Worm (Caenorhabditis elegans) whole organism, L2 larva: Measurements from ENCODE around the gene C33G8.13.

Source experiments
- C34F6.9 ChIP-seq: fragments of 150-350 bp; optimal IDR thresholded peaks from 2 replicates; lab custom pipeline; 2014; ENCODE audit warnings: missing biosample characterization, missing genetic modification characterization
- F13H6.1 ChIP-seq: sonication (generic microtip); optimal IDR thresholded peaks from 2 replicates; lab custom pipeline; 2016; ENCODE audit warnings: missing genetic modification characterization, missing compliant biosample characterization
- R02D3.7 ChIP-seq: fragments of 150-350 bp; optimal IDR thresholded peaks from 2 replicates; lab custom pipeline; 2014; ENCODE audit warnings: missing biosample characterization, missing genetic modification characterization
- ZK546.5 ChIP-seq: sonication (generic microtip); optimal IDR thresholded peaks from 2 replicates; lab custom pipeline; 2017; ENCODE audit warnings: missing biosample characterization, missing genetic modification characterization
- alr-1 ChIP-seq: fragments of 150-350 bp; optimal IDR thresholded peaks from 2 replicates; lab custom pipeline; 2014; ENCODE audit warnings: missing biosample characterization, missing genetic modification characterization
- aly-2 ChIP-seq: fragments of 150-350 bp; optimal IDR thresholded peaks from 2 replicates; lab custom pipeline; 2014; ENCODE audit warnings: missing biosample characterization, missing genetic modification characterization
- ama-1 ChIP-seq: fragments of 150-350 bp; optimal IDR thresholded peaks from 2 replicates; lab custom pipeline; 2018; ENCODE audit warnings: inconsistent platforms
- blmp-1 ChIP-seq: sonication (generic microtip); optimal IDR thresholded peaks from 2 replicates; lab custom pipeline; 2017; ENCODE audit warnings: missing genetic modification characterization, mild to moderate bottlenecking, missing compliant biosample characterization, antibody characterized with exemption, moderate library complexity; ENCODE audit not compliant: insufficient read depth
- ceh-16 ChIP-seq: fragments of 150-350 bp; optimal IDR thresholded peaks from 2 replicates; lab custom pipeline; 2014; ENCODE audit warnings: missing biosample characterization, missing genetic modification characterization
- crh-2 ChIP-seq: sonication (generic microtip); optimal IDR thresholded peaks from 2 replicates; lab custom pipeline; 2017; ENCODE audit warnings: missing biosample characterization, missing genetic modification characterization
- dmd-4 ChIP-seq: sonication (generic microtip); optimal IDR thresholded peaks from 2 replicates; lab custom pipeline; 2017; ENCODE audit warnings: missing biosample characterization, missing genetic modification characterization
- elt-1 ChIP-seq: fragments of 150-350 bp; optimal IDR thresholded peaks from 2 replicates; lab custom pipeline; 2014; ENCODE audit warnings: missing biosample characterization, missing genetic modification characterization
- elt-3 ChIP-seq: sonication (generic microtip); optimal IDR thresholded peaks from 2 replicates; lab custom pipeline; 2017; ENCODE audit warnings: missing biosample characterization, missing genetic modification characterization
- fos-1 ChIP-seq: fragments of 150-350 bp; optimal IDR thresholded peaks from 2 replicates; lab custom pipeline; 2014; ENCODE audit warnings: missing biosample characterization, missing genetic modification characterization
- lin-13 ChIP-seq: fragments of 150-350 bp; optimal IDR thresholded peaks from 2 replicates; lab custom pipeline; 2014; ENCODE audit warnings: missing biosample characterization, missing genetic modification reagents, missing genetic modification characterization
- lin-39 ChIP-seq: fragments of 150-350 bp; optimal IDR thresholded peaks from 2 replicates; lab custom pipeline; 2014; ENCODE audit warnings: missing biosample characterization, missing genetic modification reagents, missing genetic modification characterization
- lsy-2 ChIP-seq, 2 experiments: fragments of 150-350 bp in 1 of 2; sonication (generic microtip) in 1 of 2; optimal IDR thresholded peaks; 2 replicates each; lab custom pipeline; 2014 to 2017; ENCODE audit warnings: missing biosample characterization in 2 of 2, missing genetic modification characterization in 2 of 2
- mab-5 ChIP-seq: fragments of 150-350 bp; optimal IDR thresholded peaks from 2 replicates; lab custom pipeline; 2014; ENCODE audit warnings: missing biosample characterization, missing genetic modification characterization
- mbf-1 ChIP-seq: sonication (generic microtip); optimal IDR thresholded peaks from 2 replicates; lab custom pipeline; 2017; ENCODE audit warnings: missing biosample characterization, missing genetic modification characterization
- mdl-1 ChIP-seq, 2 experiments: fragments of 150-350 bp in 1 of 2; sonication (generic microtip) in 1 of 2; optimal IDR thresholded peaks; 2 replicates each; lab custom pipeline; 2017; ENCODE audit warnings: missing biosample characterization in 2 of 2, missing genetic modification characterization in 2 of 2
- nhr-10 ChIP-seq: sonication (generic microtip); optimal IDR thresholded peaks from 2 replicates; lab custom pipeline; 2017; ENCODE audit warnings: missing biosample characterization, missing genetic modification characterization
- nhr-12 ChIP-seq: fragments of 150-350 bp; optimal IDR thresholded peaks from 2 replicates; lab custom pipeline; 2014; ENCODE audit warnings: missing biosample characterization, missing genetic modification characterization
- nhr-129 ChIP-seq: fragments of 150-350 bp; optimal IDR thresholded peaks from 2 replicates; lab custom pipeline; 2014; ENCODE audit warnings: missing biosample characterization, missing genetic modification characterization
- nhr-237 ChIP-seq: fragments of 150-350 bp; optimal IDR thresholded peaks from 2 replicates; lab custom pipeline; 2014; ENCODE audit warnings: missing biosample characterization, missing genetic modification characterization
- nhr-6 ChIP-seq: fragments of 150-350 bp; optimal IDR thresholded peaks from 2 replicates; lab custom pipeline; 2014; ENCODE audit warnings: missing biosample characterization, missing genetic modification characterization
- skn-1 ChIP-seq: sonication (generic microtip); optimal IDR thresholded peaks from 2 replicates; lab custom pipeline; 2017; ENCODE audit warnings: missing biosample characterization, missing genetic modification characterization
- snpc-4 ChIP-seq: fragments of 150-350 bp; optimal IDR thresholded peaks from 2 replicates; lab custom pipeline; 2014; ENCODE audit warnings: missing biosample characterization, missing genetic modification characterization
- unc-39 ChIP-seq: fragments of 150-350 bp; optimal IDR thresholded peaks from 2 replicates; lab custom pipeline; 2014; ENCODE audit warnings: missing biosample characterization, missing genetic modification characterization
- zag-1 ChIP-seq: fragments of 150-350 bp; optimal IDR thresholded peaks from 2 replicates; lab custom pipeline; 2014; ENCODE audit warnings: missing biosample characterization, missing genetic modification characterization
- ztf-11 ChIP-seq: sonication (generic microtip); optimal IDR thresholded peaks from 2 replicates; lab custom pipeline; 2017; ENCODE audit warnings: missing biosample characterization, missing genetic modification characterization
- ztf-4 ChIP-seq: fragments of 150-350 bp; optimal IDR thresholded peaks from 2 replicates; lab custom pipeline; 2014; ENCODE audit warnings: missing biosample characterization, missing genetic modification characterization

C33G8.13 gene

DNA sequence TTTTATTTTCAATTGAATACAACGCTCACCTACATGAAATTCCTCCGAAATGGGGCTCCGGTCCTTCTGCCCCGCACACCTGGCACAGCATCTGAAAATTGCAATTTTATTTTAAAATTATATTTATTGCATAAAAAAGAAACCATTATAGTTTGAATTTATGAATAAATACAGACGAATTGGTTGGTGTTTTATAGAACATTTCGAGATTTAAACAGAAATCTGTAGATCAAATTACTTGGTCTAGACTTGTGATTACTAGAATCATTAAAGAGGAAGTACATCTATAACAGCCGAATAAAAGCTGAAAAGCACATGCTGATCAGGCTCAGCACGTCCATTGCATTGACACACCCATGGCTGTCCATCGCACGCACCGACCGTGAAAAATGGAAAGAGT is 24.0 kb downstream of the C33G8.13 start, which contains the start of gene nhr-162:
nhr-162 (minus strand) TSS at position 101 of the 400 bp plus-strand sequence.
- TF ChIP-seq alr-1 (tag; lab: Kevin White, UChicago) (no peak), aly-2 (tag; lab: Kevin White, UChicago) (no peak), mdl-1 (tag; optimal IDR thresholded peaks at IDR 0.05; lab: Kevin White, UChicago) (no peak), nhr-10 (tag; lab: Kevin White, UChicago) (no peak)

DNA sequence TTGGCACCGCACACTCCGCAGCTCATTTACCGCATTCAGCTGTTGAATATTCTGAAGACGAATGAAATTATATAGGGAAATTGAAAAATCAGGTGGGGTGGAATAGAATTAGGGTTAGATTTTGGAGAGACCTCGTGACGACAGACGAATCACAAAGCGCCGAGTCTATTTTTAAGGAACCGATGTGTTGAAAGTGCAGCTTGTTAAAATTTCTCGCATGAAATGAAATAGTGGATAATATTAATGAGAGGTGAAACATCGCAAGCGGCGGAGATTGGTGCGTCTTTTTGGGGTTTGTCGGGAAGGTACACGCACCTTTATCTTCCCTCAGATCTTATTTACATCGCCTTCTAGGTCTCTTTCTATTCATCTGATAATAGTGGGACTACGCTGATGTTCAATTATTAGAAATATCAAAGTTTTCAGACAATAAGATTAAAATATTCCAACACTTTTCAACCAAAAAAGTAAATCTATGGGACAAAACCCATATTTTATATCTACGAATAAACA is 26.1 kb downstream of the C33G8.13 start, which contains the start of gene nhr-140:
nhr-140 (minus strand) TSS at position 51 of the 513 bp plus-strand sequence.
- TF ChIP-seq ama-1 (lab: Kevin White, UChicago) (no peak), alr-1 (tag; lab: Kevin White, UChicago) (no peak), nhr-237 (tag; lab: Kevin White, UChicago) (no peak), nhr-129 (tag; lab: Kevin White, UChicago) (no peak), mbf-1 (tag; lab: Kevin White, UChicago) (no peak), C34F6.9 (tag; lab: Kevin White, UChicago) (no peak), unc-39 (tag; lab: Kevin White, UChicago) (no peak), ceh-16 (tag; lab: Kevin White, UChicago) (no peak), elt-1 (tag; lab: Kevin White, UChicago) (no peak), F13H6.1 (tag; lab: Kevin White, UChicago) (no peak), skn-1 (no peak), zag-1 (tag; lab: Kevin White, UChicago) (no peak), snpc-4 (tag; lab: Kevin White, UChicago) (no peak), R02D3.7 (tag; lab: Kevin White, UChicago) (no peak)

DNA sequence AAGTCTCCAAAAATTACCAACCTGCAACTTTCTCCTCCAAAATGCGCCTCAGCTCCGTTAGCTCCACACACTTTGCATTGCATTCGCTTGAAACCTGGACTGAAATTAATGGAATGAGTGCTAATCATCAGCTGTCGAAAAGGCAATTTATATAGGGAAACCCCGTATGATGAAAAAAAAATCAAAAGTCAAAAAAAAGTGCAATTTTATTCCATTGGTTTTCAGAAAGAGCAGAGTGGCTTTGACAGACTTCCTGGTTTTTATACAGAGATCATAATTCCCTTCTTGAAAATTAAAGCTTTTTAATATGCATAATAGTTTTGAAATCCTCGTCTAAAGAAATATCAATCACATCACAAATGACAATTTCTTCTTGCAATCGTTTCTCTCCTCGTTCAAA is 28.1 kb downstream of the C33G8.13 start, which contains the start of gene nhr-139:
nhr-139 (minus strand) TSS at position 101 of the 400 bp plus-strand sequence.
- TF ChIP-seq R02D3.7 (tag; lab: Kevin White, UChicago) = no peak
- no peak for TF ChIP-seq ztf-11 (tag; lab: Kevin White, UChicago)
- no peak for TF ChIP-seq ztf-4 (tag; lab: Kevin White, UChicago)
- TF ChIP-seq zag-1 (tag; lab: Kevin White, UChicago) = no peak
- no peak for TF ChIP-seq F13H6.1 (tag; lab: Kevin White, UChicago)
- TF ChIP-seq C34F6.9 (tag; lab: Kevin White, UChicago) = no peak
- TF ChIP-seq mab-5 (tag; lab: Kevin White, UChicago) = no peak
- no peak for TF ChIP-seq alr-1 (tag; lab: Kevin White, UChicago)
- no peak for TF ChIP-seq ceh-16 (tag; lab: Kevin White, UChicago)

DNA sequence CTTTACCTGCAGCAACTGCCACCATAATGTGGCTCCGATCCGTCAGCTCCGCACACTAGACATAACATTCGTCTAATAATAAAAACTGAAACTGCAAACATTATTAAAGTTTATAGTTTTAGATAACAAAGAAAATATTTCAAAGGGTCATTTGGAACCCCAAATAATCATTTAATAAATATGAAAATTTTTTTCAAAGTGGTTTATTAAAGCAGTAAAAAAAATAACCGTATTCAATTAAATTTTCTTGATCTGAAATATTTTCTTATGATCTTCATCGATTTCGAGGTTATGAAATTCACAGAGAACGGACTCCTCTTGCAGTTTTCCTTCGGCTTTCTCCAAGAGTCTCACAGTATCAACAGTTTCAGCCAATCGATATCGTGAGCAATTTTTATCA is 29.8 kb downstream of the C33G8.13 start, which contains the start of gene nhr-163:
nhr-163 (minus strand) TSS at position 101 of the 400 bp plus-strand sequence.
- TF ChIP-seq alr-1 (tag; lab: Kevin White, UChicago) = no peak
- no peak for TF ChIP-seq nhr-12 (tag; lab: Kevin White, UChicago)
- no peak for TF ChIP-seq elt-3 (tag; lab: Kevin White, UChicago)
- TF ChIP-seq fos-1 = no peak
- TF ChIP-seq nhr-6 (tag; lab: Kevin White, UChicago) = no peak
- TF ChIP-seq C34F6.9 (tag; lab: Kevin White, UChicago) = no peak
- TF ChIP-seq lin-13 (GFP tag; lab: Kevin White, UChicago) = no peak
- no peak for TF ChIP-seq lin-39 (tag; lab: Kevin White, UChicago)

DNA sequence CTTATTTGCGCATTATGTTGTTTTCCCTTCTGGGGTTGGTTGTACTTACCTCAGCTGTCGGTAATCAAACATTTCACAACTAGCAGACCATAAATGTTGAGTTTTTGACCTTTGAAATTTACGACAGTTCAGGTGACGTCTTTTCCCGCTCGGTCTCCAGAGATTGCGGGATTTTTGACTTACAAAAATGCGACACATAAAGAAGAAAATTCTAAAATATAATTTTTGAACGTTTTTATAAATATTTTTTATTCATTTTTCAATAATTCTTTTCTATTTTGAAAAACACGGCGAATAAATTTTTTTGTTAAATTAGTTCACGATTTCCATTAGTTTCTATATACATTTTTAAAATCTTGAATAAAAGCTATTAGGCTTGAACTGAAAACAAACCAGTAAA is 33.0 kb downstream of the C33G8.13 start, which contains the start of gene nhr-161:
nhr-161 (minus strand) TSS at position 101 of the 400 bp plus-strand sequence.
- no peak for TF ChIP-seq nhr-6 (tag; lab: Kevin White, UChicago)
- no peak for TF ChIP-seq ZK546.5 (tag; lab: Kevin White, UChicago)
- TF ChIP-seq mbf-1 (tag; lab: Kevin White, UChicago) = no peak
- no peak for TF ChIP-seq zag-1 (tag; lab: Kevin White, UChicago)
- no peak for TF ChIP-seq dmd-4 (tag; lab: Kevin White, UChicago)
- TF ChIP-seq lin-39 (tag; lab: Kevin White, UChicago) = no peak
- no peak for TF ChIP-seq blmp-1 (tag; lab: Kevin White, UChicago)
- no peak for TF ChIP-seq C34F6.9 (tag; lab: Kevin White, UChicago)
- TF ChIP-seq crh-2 (tag; lab: Kevin White, UChicago) = no peak
- TF ChIP-seq lsy-2 (tag; optimal IDR thresholded peaks at IDR 0.05; lab: Kevin White, UChicago) = no peak
- no peak for TF ChIP-seq mab-5 (tag; lab: Kevin White, UChicago)
- TF ChIP-seq, all 48 proteins: peak for 0
